Worm (Caenorhabditis elegans): ENCODE results near the gene mrpl-53.

ce11 chrII:9619402-9619862, 22.0 kb downstream of the mrpl-53 start:
- TF ChIP-seq ztf-23 (GFP tag; IDR thresholded peaks at IDR 0.05) (0 out of 2 replicates have a peak, but pooled peaks have one; percentile 44), cog-1 (tag; optimal IDR thresholded peaks at IDR 0.05) (peak; percentile 72), flt-1 (GFP tag; IDR thresholded peaks at IDR 0.05) (peak; percentile 50; the same call in 1 of the 2 replicates), T22C8.4 (GFP tag; IDR thresholded peaks at IDR 0.05) (0 out of 2 replicates have a peak, but pooled peaks have one; percentile 27), med-1 (GFP tag; optimal IDR thresholded peaks at IDR 0.05; ENCODE audit: insufficient read depth) (no peak)
